Fruit fly (Drosophila melanogaster) whole organism: Measurements from ENCODE around the gene CG18178.

Experiments
- CG8478 ChIP-seq: fragments of >200 bp; optimal IDR thresholded peaks from 2 replicates; lab custom pipeline; 2018; ENCODE audit warnings: inconsistent platforms
- Dll ChIP-seq: fragments of >200 bp; optimal IDR thresholded peaks from 2 replicates; lab custom pipeline; 2017
- EcR ChIP-seq, 2 experiments: fragments of >200 bp; optimal IDR thresholded peaks; 2 replicates each; lab custom pipeline; 2017; ENCODE audit warnings: missing biosample characterization in 2 of 2, missing genetic modification characterization in 2 of 2, missing genetic modification reagents in 2 of 2
- pan ChIP-seq: fragments of >200 bp; optimal IDR thresholded peaks from 2 replicates; lab custom pipeline; 2017
- psq ChIP-seq: fragments of >200 bp; optimal IDR thresholded peaks from 2 replicates; lab custom pipeline; 2017
- usp ChIP-seq: fragments of >200 bp; optimal IDR thresholded peaks from 2 replicates; lab custom pipeline; 2017; ENCODE audit warnings: missing biosample characterization, missing genetic modification characterization, mixed read lengths

The CG18178 gene

dm6 chr3L:9714537-9715144 is 4.3 kb downstream of the CG18178 start:
- TF ChIP-seq usp (GFP tag; lab: Kevin White, UChicago) (no peak), EcR (GFP tag; optimal IDR thresholded peaks at IDR 0.05; lab: Kevin White, UChicago) (no peak), pan (no peak), psq (lab: Kevin White, UChicago) (no peak), Dll (lab: Kevin White, UChicago) (no peak), CG8478 (lab: Kevin White, UChicago) (no peak)

DNA sequence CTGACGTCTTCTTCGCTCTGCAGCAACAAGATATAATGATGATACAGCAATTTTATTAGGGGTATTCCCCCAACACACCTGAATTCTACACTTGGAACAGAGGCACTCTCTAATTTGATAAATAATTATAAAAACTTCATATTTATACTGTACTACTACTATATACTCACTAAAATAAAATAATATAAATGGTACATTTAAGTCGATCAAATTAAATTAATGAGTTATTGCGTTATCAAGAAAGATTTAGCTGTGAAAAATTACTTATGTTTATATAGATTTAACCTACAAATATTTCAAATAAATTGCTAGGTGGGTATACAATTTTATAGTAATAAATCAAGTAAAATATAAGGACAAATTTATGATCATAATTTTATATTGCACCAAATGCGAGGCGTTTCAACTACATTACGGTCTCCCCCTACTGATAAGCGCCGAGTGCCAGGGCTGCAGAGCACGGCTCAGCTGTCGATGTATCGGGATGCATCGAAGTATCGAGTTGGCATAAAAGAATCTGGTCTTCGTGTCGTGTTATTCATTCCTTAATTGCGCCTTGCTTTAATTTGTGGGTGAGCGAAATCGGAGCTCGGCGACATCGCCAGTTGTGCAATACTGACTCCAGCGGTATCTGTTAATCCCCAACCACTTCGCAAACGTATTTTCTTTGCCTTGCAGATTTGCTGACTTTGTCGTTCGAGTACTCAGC is 5.0 kb downstream of the CG18178 start, which contains the start of gene vsg:
TSS of gene vsg (plus strand) at position 497 of the 709 bp plus-strand sequence.
- no peak for TF ChIP-seq CG8478 (lab: Kevin White, UChicago)

dm6 chr3L:9713383-9713827 is 5.5 kb downstream of the CG18178 start, which contains the start of gene SH3PX1:
Gene SH3PX1, minus strand, starts transcription at chr3L:9713827.
- TF ChIP-seq EcR (GFP tag; optimal IDR thresholded peaks at IDR 0.05; lab: Kevin White, UChicago), result no peak
- no peak for TF ChIP-seq CG8478 (lab: Kevin White, UChicago)
- no peak for TF ChIP-seq Dll (lab: Kevin White, UChicago)
- TF ChIP-seq psq (lab: Kevin White, UChicago), result no peak
- no peak for TF ChIP-seq usp (GFP tag; lab: Kevin White, UChicago)
- no peak for TF ChIP-seq pan

- TF ChIP-seq Dll (lab: Kevin White, UChicago) (no peak), usp (GFP tag; lab: Kevin White, UChicago) (no peak), CG8478 (lab: Kevin White, UChicago) (no peak), EcR (GFP tag; optimal IDR thresholded peaks at IDR 0.05; lab: Kevin White, UChicago) (no peak), pan (no peak), psq (lab: Kevin White, UChicago) (no peak)
These were observed 6.7 kb downstream of the CG18178 start for dm6 chr3L:9712066-9712789.

DNA sequence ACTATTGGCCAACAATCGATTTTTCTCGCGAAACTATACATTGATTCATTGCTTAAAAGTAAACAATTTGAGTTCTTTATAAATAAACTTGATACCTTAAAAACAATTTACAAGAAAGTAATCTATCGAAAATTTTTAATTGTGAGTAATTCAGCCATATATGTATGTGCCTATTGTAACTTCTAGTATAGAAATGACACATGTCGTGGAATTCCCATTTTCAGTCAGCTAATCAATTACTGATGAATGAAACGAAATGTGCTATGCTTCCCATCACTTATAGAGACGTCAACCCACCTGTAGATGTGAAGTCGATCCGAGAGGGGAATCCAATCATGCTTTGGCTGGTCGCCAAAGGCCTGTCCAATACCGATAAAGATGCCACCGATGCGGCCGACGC is 7.7 kb downstream of the CG18178 start:
- TF ChIP-seq pan (no peak), psq (lab: Kevin White, UChicago) (no peak), usp (GFP tag; lab: Kevin White, UChicago) (no peak)

dm6 chr3L:9708797-9709196 is 10.1 kb downstream of the CG18178 start:
- no peak for TF ChIP-seq Dll (lab: Kevin White, UChicago)
- TF ChIP-seq pan, result no peak
- no peak for TF ChIP-seq psq (lab: Kevin White, UChicago)
- TF ChIP-seq usp (GFP tag; lab: Kevin White, UChicago), result no peak
- TF ChIP-seq CG8478 (lab: Kevin White, UChicago), result no peak
- no peak for TF ChIP-seq EcR (GFP tag; optimal IDR thresholded peaks at IDR 0.05; lab: Kevin White, UChicago)

DNA sequence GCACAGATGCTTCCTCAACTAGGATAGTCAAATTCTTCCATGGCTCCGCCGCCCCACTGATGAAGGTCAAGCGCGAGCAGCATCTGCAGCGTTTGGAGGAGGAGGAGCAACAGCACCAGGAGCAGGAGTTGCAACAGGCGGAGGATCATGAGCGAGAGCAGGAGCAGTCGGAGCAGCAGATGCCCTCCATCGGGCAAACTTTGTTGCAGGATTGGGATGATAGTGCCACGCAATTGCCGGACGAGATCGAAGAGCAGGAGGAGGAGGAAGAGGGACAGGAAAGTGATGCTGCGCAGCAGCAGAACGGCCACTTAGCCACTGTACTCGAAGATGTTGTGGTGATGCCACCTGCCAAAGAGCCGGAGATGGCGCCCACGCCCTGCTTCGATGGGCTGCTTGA is 13.4 kb downstream of the CG18178 start:
- TF ChIP-seq EcR (GFP tag; optimal IDR thresholded peaks at IDR 0.05; lab: Kevin White, UChicago) (no peak), psq (lab: Kevin White, UChicago) (no peak), Dll (lab: Kevin White, UChicago) (no peak), CG8478 (lab: Kevin White, UChicago) (no peak), usp (GFP tag; lab: Kevin White, UChicago) (no peak)

- TF ChIP-seq Dll (lab: Kevin White, UChicago) (no peak), pan (no peak), CG8478 (lab: Kevin White, UChicago) (no peak), psq (lab: Kevin White, UChicago) (no peak), usp (GFP tag; lab: Kevin White, UChicago) (no peak), EcR (GFP tag; optimal IDR thresholded peaks at IDR 0.05; lab: Kevin White, UChicago) (no peak)
These were observed 14.7 kb downstream of the CG18178 start, which contains the start of gene CG16711 for dm6 chr3L:9704162-9704748. Gene CG16711, plus strand, starts transcription at chr3L:9704331.

DNA sequence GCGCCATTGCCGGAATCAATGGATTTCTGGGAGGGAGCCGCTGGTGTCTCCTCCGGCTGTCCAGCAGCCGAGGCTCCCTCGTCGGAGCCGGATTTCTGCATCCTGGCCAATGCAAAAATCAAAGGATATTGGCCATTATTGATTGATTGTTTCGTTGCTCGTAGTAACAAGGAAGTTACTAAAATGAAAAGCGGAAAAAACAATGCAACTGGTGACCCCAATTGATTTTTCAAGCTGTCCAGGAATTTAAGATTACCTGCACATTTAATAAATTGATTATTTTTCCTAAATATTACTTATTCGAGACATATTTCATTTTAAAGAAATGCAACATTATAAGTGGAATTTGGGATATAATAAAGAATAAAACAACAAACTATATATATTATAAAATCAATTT is 15.4 kb downstream of the CG18178 start, which contains the start of gene CG6761:
TSS of gene CG6761 (minus strand) at position 101 of the 400 bp plus-strand sequence.
- no peak for TF ChIP-seq pan
- TF ChIP-seq usp (GFP tag; lab: Kevin White, UChicago), result no peak
- TF ChIP-seq EcR (GFP tag; optimal IDR thresholded peaks at IDR 0.05; lab: Kevin White, UChicago), result no peak
- TF ChIP-seq psq (lab: Kevin White, UChicago), result no peak

- TF ChIP-seq CG8478 (lab: Kevin White, UChicago) (no peak), psq (lab: Kevin White, UChicago) (no peak), EcR (GFP tag; optimal IDR thresholded peaks at IDR 0.05; lab: Kevin White, UChicago) (no peak), Dll (lab: Kevin White, UChicago) (no peak)
These were observed 20.7 kb downstream of the CG18178 start, which contains the start of gene Ubc4 for dm6 chr3L:9698193-9698642. Gene Ubc4, plus strand, starts transcription at chr3L:9698336.

- TF ChIP-seq psq (lab: Kevin White, UChicago), result no peak
- no peak for TF ChIP-seq EcR (GFP tag; optimal IDR thresholded peaks at IDR 0.05; lab: Kevin White, UChicago)
- TF ChIP-seq pan, result no peak
- no peak for TF ChIP-seq CG8478 (lab: Kevin White, UChicago)
- no peak for TF ChIP-seq Dll (lab: Kevin White, UChicago)
- TF ChIP-seq usp (GFP tag; lab: Kevin White, UChicago), result no peak
These were observed 21.4 kb downstream of the CG18178 start for dm6 chr3L:9697527-9697883.
